Fruit fly (Drosophila melanogaster): Measurements from ENCODE around the gene Caper.

Gene Caper

DNA sequence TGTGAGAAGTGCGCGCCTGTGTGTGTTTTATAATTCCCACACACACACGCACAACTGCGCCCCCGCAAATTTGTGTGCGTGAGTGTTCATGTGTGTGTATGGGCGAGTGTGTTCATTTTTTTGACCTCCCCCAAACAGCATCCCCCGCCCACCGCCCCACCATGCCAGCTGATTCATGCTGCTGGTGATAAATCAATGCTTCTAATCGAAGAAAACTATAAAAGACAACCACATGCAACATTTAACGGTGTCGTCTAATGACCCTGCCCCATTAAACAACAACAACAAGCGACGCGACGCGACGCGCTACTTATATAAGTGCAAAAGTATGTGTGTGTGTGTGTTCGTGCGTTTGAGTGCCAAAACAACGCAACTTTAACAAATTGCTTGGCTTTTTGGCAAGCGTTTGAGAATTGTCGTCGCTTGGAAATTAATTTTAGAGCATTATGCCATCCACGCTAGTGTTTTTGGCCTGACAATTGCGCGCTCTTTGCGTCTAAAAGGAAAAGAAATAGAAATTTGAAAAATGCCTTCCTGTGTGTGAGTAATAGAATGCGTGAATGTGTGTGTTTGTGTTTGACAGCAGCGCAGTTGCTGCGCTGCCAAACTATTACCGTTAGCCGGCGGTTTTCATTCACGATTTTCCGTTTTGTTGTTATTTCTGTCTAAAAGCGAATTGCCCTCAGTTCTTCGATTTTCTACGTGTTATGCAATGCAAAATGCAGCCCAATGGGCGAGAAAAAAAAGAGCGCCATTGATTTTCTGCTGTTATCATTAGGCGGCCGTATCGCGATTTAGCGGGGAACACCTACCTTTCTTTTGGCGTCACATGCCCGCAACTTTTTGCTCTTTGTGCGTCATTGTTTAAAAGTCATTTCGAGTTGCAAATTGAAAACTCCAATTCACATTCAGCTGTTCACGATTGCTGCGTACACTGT is 6.2 kb downstream of the Caper start:
- TF ChIP-seq CG12605 (GFP tag; IDR thresholded peaks at IDR 0.05) (no peak), EcR (GFP tag; optimal IDR thresholded peaks at IDR 0.05) (peak; percentile 77)

DNA sequence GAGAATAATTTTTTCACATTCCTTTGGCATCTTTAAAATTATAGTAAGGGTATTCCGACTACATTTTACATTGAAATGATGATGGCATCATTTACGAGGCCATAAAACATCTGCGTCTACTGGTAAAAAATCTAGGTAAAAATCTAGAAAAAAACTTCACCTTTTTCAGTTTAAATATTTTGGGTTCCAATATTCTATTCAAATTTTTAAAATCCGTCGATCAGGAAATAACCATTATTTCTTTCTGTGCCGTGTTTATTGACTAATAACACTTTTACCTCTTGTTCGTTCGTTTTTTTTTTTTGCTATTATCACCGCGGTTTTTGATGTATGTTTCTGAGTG is 6.8 kb downstream of the Caper start:
- TF ChIP-seq CG4496 (GFP tag; IDR thresholded peaks at IDR 0.05) (peak; percentile 78), CG12605 (GFP tag; IDR thresholded peaks at IDR 0.05) (no peak), CG17806 (tag; optimal IDR thresholded peaks at IDR 0.05) (peak; percentile 33), gl (tag; optimal IDR thresholded peaks at IDR 0.05) (no peak), CG15710 (tag; optimal IDR thresholded peaks at IDR 0.05) (peak; percentile 5), CG9948 (tag; optimal IDR thresholded peaks at IDR 0.05) (peak; percentile 49), CG8159 (tag; optimal IDR thresholded peaks at IDR 0.05) (peak; percentile 39), fd96Ca (GFP tag; IDR thresholded peaks at IDR 0.05) (peak; percentile 60; the same call in 1 of the 3 replicates), CG14655 (GFP tag; optimal IDR thresholded peaks at IDR 0.05) (peak; percentile 67), CG8301 (tag; optimal IDR thresholded peaks at IDR 0.05) (peak; percentile 58), rn (GFP tag; IDR thresholded peaks at IDR 0.05) (peak; percentile 30; the same call in 1 of the 2 replicates), EcR (GFP tag; optimal IDR thresholded peaks at IDR 0.05) (no peak), Ets98B (GFP tag; IDR thresholded peaks at IDR 0.05) (peak; percentile 67), CG10348 (GFP tag; IDR thresholded peaks at IDR 0.05) (no peak), D1 (tag; optimal IDR thresholded peaks at IDR 0.05) (no peak), CG13204 (GFP tag; optimal IDR thresholded peaks at IDR 0.05) (no peak), CG34367 (tag; optimal IDR thresholded peaks at IDR 0.05) (no peak), CG32121 (GFP tag; IDR thresholded peaks at IDR 0.05) (peak; percentile 77), Pif1A (GFP tag; optimal IDR thresholded peaks at IDR 0.05) (peak; percentile 71), Pif1B (GFP tag; optimal IDR thresholded peaks at IDR 0.05) (peak; percentile 17), Snoo (tag; optimal IDR thresholded peaks at IDR 0.05) (peak; percentile 66)

DNA sequence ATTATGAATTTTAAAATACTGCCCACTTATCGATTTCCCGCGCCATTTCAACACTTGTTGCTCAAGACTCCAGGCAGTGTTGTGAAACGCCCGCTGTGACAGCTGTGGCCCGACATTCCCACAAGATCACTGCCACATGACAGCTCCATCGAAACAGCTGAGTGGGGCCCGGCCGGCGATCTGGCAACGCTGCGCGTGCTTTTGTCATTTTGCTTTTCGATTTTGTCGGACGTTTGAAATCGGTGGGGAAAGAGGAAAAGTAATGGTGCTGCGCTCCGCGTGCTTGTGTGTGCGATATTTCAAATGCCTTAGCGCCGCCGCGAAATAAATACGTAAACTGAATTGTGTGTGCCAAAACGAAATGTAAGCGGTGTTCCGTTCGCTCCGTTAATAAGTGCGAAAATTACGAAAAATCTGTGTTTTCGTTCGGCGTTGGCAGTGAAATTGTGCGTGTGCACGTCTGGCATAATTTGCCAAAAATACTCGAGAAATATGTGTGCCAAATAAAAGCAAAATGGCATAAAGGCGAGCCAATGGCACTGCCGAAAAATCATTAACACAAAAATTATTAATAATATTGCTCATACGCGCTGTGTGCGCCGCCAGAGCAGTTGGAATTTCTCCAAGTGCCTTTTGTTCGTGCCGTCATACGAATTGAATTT is 9.8 kb downstream of the Caper start:
- TF ChIP-seq CG8159 (tag; optimal IDR thresholded peaks at IDR 0.05) (peak; percentile 15), CG34367 (tag; optimal IDR thresholded peaks at IDR 0.05) (no peak), Pif1B (GFP tag; optimal IDR thresholded peaks at IDR 0.05) (peak; percentile 62), CG8301 (tag; optimal IDR thresholded peaks at IDR 0.05) (peak; percentile 65), gl (tag; optimal IDR thresholded peaks at IDR 0.05) (no peak), CG13204 (GFP tag; optimal IDR thresholded peaks at IDR 0.05) (no peak), fd96Ca (GFP tag; IDR thresholded peaks at IDR 0.05) (peak; percentile 70), CG9948 (tag; optimal IDR thresholded peaks at IDR 0.05) (peak; percentile 29), D1 (tag; optimal IDR thresholded peaks at IDR 0.05) (peak; percentile 30), CG12605 (GFP tag; IDR thresholded peaks at IDR 0.05) (peak; percentile 75; the same call in 1 of the 2 replicates), Ets98B (GFP tag; IDR thresholded peaks at IDR 0.05) (peak; percentile 46), Snoo (tag; optimal IDR thresholded peaks at IDR 0.05) (peak; percentile 9), CG4496 (GFP tag; IDR thresholded peaks at IDR 0.05) (peak; percentile 66), CG17806 (tag; optimal IDR thresholded peaks at IDR 0.05) (peak; percentile 18), rn (GFP tag; IDR thresholded peaks at IDR 0.05) (peak; percentile 40; the same call in 1 of the 2 replicates), CG14655 (GFP tag; optimal IDR thresholded peaks at IDR 0.05) (peak; percentile 75), CG15710 (tag; optimal IDR thresholded peaks at IDR 0.05) (peak; percentile 17), CG32121 (GFP tag; IDR thresholded peaks at IDR 0.05) (peak; percentile 81), Pif1A (GFP tag; optimal IDR thresholded peaks at IDR 0.05) (peak; percentile 63), CG10348 (GFP tag; IDR thresholded peaks at IDR 0.05) (no peak), EcR (GFP tag; optimal IDR thresholded peaks at IDR 0.05) (no peak)

DNA sequence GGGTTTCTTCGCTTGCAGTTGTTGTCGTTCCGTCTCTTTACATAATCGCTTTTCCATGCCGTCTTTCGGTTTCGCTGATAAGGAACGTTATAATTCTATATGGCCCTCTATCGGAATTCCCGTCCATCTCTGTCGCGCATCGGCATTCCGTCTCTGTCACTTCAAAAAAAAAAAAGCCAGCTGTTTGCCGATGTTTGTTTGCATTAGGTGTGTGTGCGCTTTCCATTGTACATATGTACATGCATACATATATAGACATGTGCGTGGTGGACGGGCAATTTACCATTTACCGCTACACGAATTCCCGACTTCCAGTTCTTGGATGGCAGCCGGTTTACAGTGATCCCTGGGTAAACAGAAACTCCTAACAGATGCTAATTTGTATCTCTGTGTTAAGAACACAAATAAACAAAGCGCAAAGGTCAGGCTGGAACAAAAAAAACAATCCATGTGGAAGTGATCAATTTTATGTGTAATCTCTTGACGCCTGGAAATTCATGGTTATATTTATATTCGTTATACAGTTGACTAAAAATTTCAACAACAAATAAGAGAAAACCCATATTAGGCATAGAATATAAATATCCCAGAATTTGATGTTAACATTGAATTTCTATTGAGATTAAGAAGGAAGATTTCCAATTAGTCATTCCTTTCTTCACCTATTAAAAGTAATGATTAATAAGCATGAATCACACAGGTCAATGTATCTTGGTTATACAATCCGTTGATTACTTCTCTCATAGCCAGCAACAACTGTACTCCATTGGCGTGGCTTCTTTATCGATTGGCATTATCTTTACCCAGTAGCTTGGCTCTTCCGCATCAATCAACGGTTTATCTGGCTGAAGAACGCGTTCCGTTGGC is 10.8 kb downstream of the Caper start:
- no peak for TF ChIP-seq D1 (tag; optimal IDR thresholded peaks at IDR 0.05)
- peak; percentile 20 for TF ChIP-seq CG9948 (tag; optimal IDR thresholded peaks at IDR 0.05)
- peak; percentile 72 for TF ChIP-seq CG8301 (tag; optimal IDR thresholded peaks at IDR 0.05)
- peak; percentile 30 for TF ChIP-seq Snoo (tag; optimal IDR thresholded peaks at IDR 0.05)
- no peak for TF ChIP-seq CG17806 (tag; optimal IDR thresholded peaks at IDR 0.05)
- TF ChIP-seq CG4496 (GFP tag; IDR thresholded peaks at IDR 0.05) = peak; percentile 32; the same call in 1 of the 3 replicates
- peak; percentile 69 for TF ChIP-seq CG14655 (GFP tag; optimal IDR thresholded peaks at IDR 0.05)
- peak; percentile 19 for TF ChIP-seq CG15710 (tag; optimal IDR thresholded peaks at IDR 0.05)
- peak; percentile 26 for TF ChIP-seq Pif1B (GFP tag; optimal IDR thresholded peaks at IDR 0.05)
- TF ChIP-seq fd96Ca (GFP tag; IDR thresholded peaks at IDR 0.05) = peak; percentile 34; the same call in 2 of the 3 replicates
- TF ChIP-seq Pif1A (GFP tag; optimal IDR thresholded peaks at IDR 0.05) = peak; percentile 57
- peak; percentile 38; the same call in 1 of the 2 replicates for TF ChIP-seq Ets98B (GFP tag; IDR thresholded peaks at IDR 0.05)
- peak; percentile 52 for TF ChIP-seq CG8159 (tag; optimal IDR thresholded peaks at IDR 0.05)
- no peak for TF ChIP-seq EcR (GFP tag; optimal IDR thresholded peaks at IDR 0.05)

DNA sequence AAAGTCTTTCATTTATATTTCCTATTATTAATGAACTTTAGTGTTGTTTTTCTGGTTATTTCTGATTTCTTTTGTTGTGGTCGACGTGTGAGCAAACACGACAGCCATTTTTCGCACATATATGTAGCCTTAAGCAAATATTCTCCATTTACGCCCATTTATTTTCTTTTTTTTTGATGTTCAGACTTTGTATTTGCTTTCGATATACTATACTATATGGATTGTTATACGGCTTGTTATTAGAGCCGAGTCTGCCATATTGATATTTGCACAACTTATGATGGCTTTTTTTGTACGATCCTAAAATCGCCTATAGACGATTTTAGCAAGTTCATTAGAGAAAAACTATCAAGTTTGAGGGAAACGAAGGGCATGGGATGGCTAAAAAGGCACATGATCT is 15.2 kb downstream of the Caper start:
- TF ChIP-seq fd96Ca (GFP tag; IDR thresholded peaks at IDR 0.05) = no peak
- TF ChIP-seq CG13204 (GFP tag; optimal IDR thresholded peaks at IDR 0.05) = no peak
- TF ChIP-seq CG32121 (GFP tag; IDR thresholded peaks at IDR 0.05) = no peak
- TF ChIP-seq CG8159 (tag; optimal IDR thresholded peaks at IDR 0.05) = no peak
- TF ChIP-seq CG34367 (tag; optimal IDR thresholded peaks at IDR 0.05) = no peak
- TF ChIP-seq CG15710 (tag; optimal IDR thresholded peaks at IDR 0.05) = no peak
- TF ChIP-seq Pif1B (GFP tag; optimal IDR thresholded peaks at IDR 0.05) = no peak
- no peak for TF ChIP-seq rn (GFP tag; IDR thresholded peaks at IDR 0.05)
- TF ChIP-seq CG4496 (GFP tag; IDR thresholded peaks at IDR 0.05) = no peak
- TF ChIP-seq Pif1A (GFP tag; optimal IDR thresholded peaks at IDR 0.05) = no peak
- TF ChIP-seq CG9948 (tag; optimal IDR thresholded peaks at IDR 0.05) = no peak
- no peak for TF ChIP-seq CG14655 (GFP tag; optimal IDR thresholded peaks at IDR 0.05)
- no peak for TF ChIP-seq EcR (GFP tag; optimal IDR thresholded peaks at IDR 0.05)
- TF ChIP-seq gl (tag; optimal IDR thresholded peaks at IDR 0.05) = no peak
- TF ChIP-seq CG8301 (tag; optimal IDR thresholded peaks at IDR 0.05) = no peak
- no peak for TF ChIP-seq Ets98B (GFP tag; IDR thresholded peaks at IDR 0.05)
- TF ChIP-seq CG12605 (GFP tag; IDR thresholded peaks at IDR 0.05) = no peak
- no peak for TF ChIP-seq Snoo (tag; optimal IDR thresholded peaks at IDR 0.05)
- TF ChIP-seq D1 (tag; optimal IDR thresholded peaks at IDR 0.05) = no peak

All from whole organism, pupa.